Worm (Caenorhabditis elegans) whole organism, mixed stage, embryonic: ENCODE data around the gene C07G3.8.

Experiments used
- ces-1 ChIP-seq: fragments of 150-350 bp; optimal IDR thresholded peaks from 2 replicates; lab custom pipeline; 2014; ENCODE audit warnings: missing biosample characterization, missing genetic modification reagents, missing genetic modification characterization
- lin-32 ChIP-seq: fragments of 200-800 bp; sonication (Bioruptor generic); optimal IDR thresholded peaks from 2 replicates; lab custom pipeline; 2018; ENCODE audit warnings: mild to moderate bottlenecking, missing genetic modification characterization, missing compliant biosample characterization
- mab-5 ChIP-seq: fragments of 150-350 bp; optimal IDR thresholded peaks from 2 replicates; lab custom pipeline; 2014; ENCODE audit warnings: missing biosample characterization, missing genetic modification characterization
- nhr-237 ChIP-seq: fragments of 150-350 bp; optimal IDR thresholded peaks from 2 replicates; lab custom pipeline; 2014; ENCODE audit warnings: missing biosample characterization, missing genetic modification characterization
- snpc-4 ChIP-seq: fragments of 150-350 bp; optimal IDR thresholded peaks from 2 replicates; lab custom pipeline; 2014; ENCODE audit warnings: missing biosample characterization, missing genetic modification characterization
- ztf-11 ChIP-seq: fragments of 150-350 bp; optimal IDR thresholded peaks from 2 replicates; lab custom pipeline; 2014; ENCODE audit warnings: missing biosample characterization, missing genetic modification characterization

- TF ChIP-seq ces-1 (GFP tag; lab: Kevin White, UChicago) = no peak
- TF ChIP-seq ztf-11 = no peak
- TF ChIP-seq lin-32 (GFP tag; lab: Kevin White, UChicago) = no peak
- TF ChIP-seq nhr-237 (tag; lab: Kevin White, UChicago) = no peak
- no peak for TF ChIP-seq mab-5 (tag; lab: Kevin White, UChicago)
- TF ChIP-seq snpc-4 (tag; lab: Kevin White, UChicago) = no peak
Measured at ce11 chrV:3502038-3502437, at the start of gene C07G3.8, which contains the start of gene C07G3.10.
